Fruit fly (Drosophila melanogaster) whole organism, embryonic: ENCODE data around the gene Alp10.

Source experiments
- Abd-B ChIP-seq: fragments of 200-800 bp; sonication (Bioruptor generic); optimal IDR thresholded peaks from 2 replicates; lab custom pipeline; 2018; ENCODE audit warnings: missing biosample characterization, mild to moderate bottlenecking, missing genetic modification characterization, moderate library complexity
- Bdp1 ChIP-seq: fragments of 200-800 bp; sonication (Bioruptor generic); optimal IDR thresholded peaks from 3 replicates; lab custom pipeline; 2016; ENCODE audit warnings: missing biosample characterization, missing genetic modification characterization
- CG10543 ChIP-seq: fragments of 200-800 bp; sonication (Bioruptor generic); optimal IDR thresholded peaks from 3 replicates; lab custom pipeline; 2017; ENCODE audit warnings: missing biosample characterization, mild to moderate bottlenecking, missing genetic modification characterization, moderate library complexity
- CG11696 ChIP-seq: fragments of 200-800 bp; sonication (Bioruptor generic); IDR thresholded peaks from 2 replicates; pipeline ENCODE4 v1.3.6; 2022; ENCODE audit warnings: missing biosample characterization, missing genetic modification characterization
- CG12071 ChIP-seq: fragments of 200-800 bp; sonication (Bioruptor generic); optimal IDR thresholded peaks from 3 replicates; lab custom pipeline; 2018; ENCODE audit warnings: missing biosample characterization, mild to moderate bottlenecking, missing genetic modification characterization
- CG13775 ChIP-seq: fragments of 200-800 bp; sonication (Bioruptor generic); optimal IDR thresholded peaks from 3 replicates; lab custom pipeline; 2017; ENCODE audit warnings: missing biosample characterization, mild to moderate bottlenecking, missing genetic modification characterization
- CG13894 ChIP-seq: fragments of 200-800 bp; sonication (Bioruptor generic); optimal IDR thresholded peaks from 3 replicates; lab custom pipeline; 2018; ENCODE audit warnings: missing biosample characterization, mild to moderate bottlenecking, missing genetic modification characterization, moderate library complexity
- CG14441 ChIP-seq: fragments of 200-800 bp; sonication (Bioruptor generic); IDR thresholded peaks from 2 replicates; pipeline ENCODE4 v1.3.6; 2022; ENCODE audit warnings: missing biosample characterization, missing genetic modification characterization
- CG15479 ChIP-seq: fragments of 200-800 bp; sonication (Bioruptor generic); optimal IDR thresholded peaks from 3 replicates; lab custom pipeline; 2019; ENCODE audit warnings: missing biosample characterization, mild to moderate bottlenecking, missing genetic modification characterization, moderate library complexity
- CG18764 ChIP-seq: fragments of 200-800 bp; sonication (Bioruptor generic); optimal IDR thresholded peaks from 3 replicates; lab custom pipeline; 2016; ENCODE audit warnings: missing biosample characterization, missing genetic modification characterization
- CG30431 ChIP-seq: fragments of 200-800 bp; sonication (Bioruptor generic); optimal IDR thresholded peaks from 2 replicates; lab custom pipeline; 2017; ENCODE audit warnings: missing biosample characterization, missing genetic modification characterization
- CG3065 ChIP-seq: fragments of 200-800 bp; sonication (Bioruptor generic); optimal IDR thresholded peaks from 2 replicates; lab custom pipeline; 2016; ENCODE audit warnings: missing biosample characterization, missing genetic modification characterization
- CG32772 ChIP-seq: fragments of 200-800 bp; sonication (Bioruptor generic); IDR thresholded peaks from 2 replicates; pipeline ENCODE4 v1.3.6; 2022; ENCODE audit warnings: missing biosample characterization, missing genetic modification characterization
- CG34224 ChIP-seq: fragments of 200-800 bp; sonication (Bioruptor generic); IDR thresholded peaks from 3 replicates; pipeline ENCODE4 v1.3.6; 2022; ENCODE audit warnings: missing biosample characterization, missing genetic modification characterization; ENCODE audit not compliant: partially characterized antibody
- CG42726 ChIP-seq: fragments of 200-800 bp; sonication (Bioruptor generic); IDR thresholded peaks from 2 replicates; pipeline ENCODE4 v1.3.6; 2022; ENCODE audit warnings: missing biosample characterization, missing genetic modification characterization; ENCODE audit not compliant: partially characterized antibody
- CG4360 ChIP-seq: fragments of 200-800 bp; sonication (Bioruptor generic); IDR thresholded peaks from 2 replicates; pipeline ENCODE4 v1.3.6; 2022; ENCODE audit warnings: missing biosample characterization, missing genetic modification characterization
- CG4424 ChIP-seq: fragments of 200-800 bp; sonication (Bioruptor generic); optimal IDR thresholded peaks from 3 replicates; lab custom pipeline; 2016; ENCODE audit warnings: missing biosample characterization, missing genetic modification characterization
- CG4854 ChIP-seq: fragments of 200-800 bp; sonication (Bioruptor generic); optimal IDR thresholded peaks from 2 replicates; lab custom pipeline; 2016; ENCODE audit warnings: missing biosample characterization, missing genetic modification characterization, inconsistent platforms
- CG6272 ChIP-seq: fragments of 200-800 bp; sonication (Bioruptor generic); IDR thresholded peaks from 2 replicates; pipeline ENCODE4 v1.3.6; 2022; ENCODE audit warnings: missing biosample characterization, missing genetic modification characterization
- CG7556 ChIP-seq: fragments of 200-800 bp; sonication (Bioruptor generic); optimal IDR thresholded peaks from 2 replicates; lab custom pipeline; 2017; ENCODE audit warnings: missing biosample characterization, mild to moderate bottlenecking, missing genetic modification characterization
- CG8290 ChIP-seq, 3 experiments: fragments of 200-800 bp; sonication (Bioruptor generic); optimal IDR thresholded peaks; 2 replicates each; lab custom pipeline; 2016 to 2019; ENCODE audit warnings: missing biosample characterization in 3 of 3, missing genetic modification characterization in 3 of 3, mild to moderate bottlenecking in 2 of 3, moderate library complexity in 1 of 3
- CG9727 ChIP-seq: fragments of 200-800 bp; sonication (Bioruptor generic); optimal IDR thresholded peaks from 3 replicates; lab custom pipeline; 2017; ENCODE audit warnings: missing biosample characterization, mild to moderate bottlenecking, missing genetic modification characterization
- Dll ChIP-seq: fragments of 200-800 bp; sonication (Bioruptor generic); IDR thresholded peaks from 4 replicates; pipeline ENCODE4 v1.3.6; 2022; ENCODE audit warnings: missing biosample characterization, missing genetic modification characterization; ENCODE audit not compliant: partially characterized antibody
- E2f1 ChIP-seq: fragments of 200-800 bp; sonication (Bioruptor generic); IDR thresholded peaks from 2 replicates; pipeline ENCODE4 v1.3.6; 2022; ENCODE audit warnings: missing biosample characterization, missing genetic modification characterization
- E2f2 ChIP-seq: fragments of 200-800 bp; sonication (Bioruptor generic); IDR thresholded peaks from 2 replicates; pipeline ENCODE4 v1.3.6; 2022; ENCODE audit warnings: missing biosample characterization, missing genetic modification characterization
- Hmx ChIP-seq: fragments of 200-800 bp; sonication (Bioruptor generic); optimal IDR thresholded peaks from 2 replicates; lab custom pipeline; 2016; ENCODE audit warnings: missing biosample characterization, missing genetic modification characterization
- Lpt ChIP-seq: fragments of >200 bp; optimal IDR thresholded peaks from 2 replicates; lab custom pipeline; 2018; ENCODE audit warnings: missing biosample characterization, missing genetic modification characterization
- Mad ChIP-seq: fragments of 200-800 bp; sonication (Bioruptor generic); optimal IDR thresholded peaks from 2 replicates; lab custom pipeline; 2016; ENCODE audit warnings: missing biosample characterization, missing genetic modification characterization
- Meics ChIP-seq: fragments of 200-800 bp; sonication (Bioruptor generic); optimal IDR thresholded peaks from 2 replicates; lab custom pipeline; 2017; ENCODE audit warnings: missing biosample characterization, mild to moderate bottlenecking, missing genetic modification characterization
- Myb ChIP-seq: fragments of 200-800 bp; sonication (Bioruptor generic); optimal IDR thresholded peaks from 2 replicates; lab custom pipeline; 2016; ENCODE audit warnings: missing biosample characterization, missing genetic modification characterization
- Nf-YA ChIP-seq: fragments of 200-800 bp; sonication (Bioruptor generic); IDR thresholded peaks from 2 replicates; pipeline ENCODE4 v1.3.6; 2022; ENCODE audit warnings: missing biosample characterization, missing genetic modification characterization
- NfI ChIP-seq: fragments of 200-800 bp; sonication (Bioruptor generic); optimal IDR thresholded peaks from 3 replicates; lab custom pipeline; 2018; ENCODE audit warnings: missing biosample characterization, mild to moderate bottlenecking, missing genetic modification characterization, moderate library complexity
- Sox102F ChIP-seq: fragments of 200-800 bp; sonication (Bioruptor generic); optimal IDR thresholded peaks from 2 replicates; lab custom pipeline; 2018; ENCODE audit warnings: missing biosample characterization, mild to moderate bottlenecking, missing genetic modification characterization, moderate library complexity
- amos ChIP-seq: fragments of 200-800 bp; sonication (Bioruptor generic); IDR thresholded peaks from 2 replicates; pipeline ENCODE4 v1.3.6; 2022; ENCODE audit warnings: missing biosample characterization, missing genetic modification characterization; ENCODE audit not compliant: partially characterized antibody
- ato ChIP-seq: fragments of 200-800 bp; sonication (Bioruptor generic); IDR thresholded peaks from 2 replicates; pipeline ENCODE4 v1.3.6; 2022; ENCODE audit warnings: missing biosample characterization, missing genetic modification characterization; ENCODE audit not compliant: partially characterized antibody
- caup ChIP-seq: fragments of 200-800 bp; sonication (Bioruptor generic); optimal IDR thresholded peaks from 3 replicates; lab custom pipeline; 2017; ENCODE audit warnings: missing biosample characterization, mild to moderate bottlenecking, missing genetic modification characterization, moderate library complexity; ENCODE audit not compliant: severe bottlenecking
- croc ChIP-seq: fragments of 200-800 bp; sonication (Bioruptor generic); conservative IDR thresholded peaks from 3 replicates; pipeline ENCODE4 v1.3.6; 2022; ENCODE audit warnings: missing biosample characterization, missing genetic modification characterization
- en ChIP-seq: fragments of 200-800 bp; sonication (Bioruptor generic); optimal IDR thresholded peaks from 2 replicates; lab custom pipeline; 2016; ENCODE audit warnings: missing biosample characterization, missing genetic modification characterization
- eve ChIP-seq, 2 experiments: fragments of >200 bp; optimal IDR thresholded peaks; 2 replicates each; lab custom pipeline; 2017; ENCODE audit warnings: missing biosample characterization in 2 of 2, missing genetic modification characterization in 2 of 2
- maf-S ChIP-seq: fragments of 200-800 bp; sonication (Bioruptor generic); optimal IDR thresholded peaks from 2 replicates; lab custom pipeline; 2016; ENCODE audit warnings: missing biosample characterization, missing genetic modification characterization
- nerfin-2 ChIP-seq: fragments of 200-800 bp; sonication (Bioruptor generic); IDR thresholded peaks from 2 replicates; pipeline ENCODE4 v1.3.6; 2022; ENCODE audit warnings: missing biosample characterization, missing genetic modification characterization; ENCODE audit not compliant: partially characterized antibody
- nmo ChIP-seq: fragments of 200-800 bp; sonication (Bioruptor generic); optimal IDR thresholded peaks from 2 replicates; lab custom pipeline; 2018; ENCODE audit warnings: missing biosample characterization, mild to moderate bottlenecking, missing genetic modification characterization, moderate library complexity
- org-1 ChIP-seq: fragments of 200-800 bp; sonication (Bioruptor generic); optimal IDR thresholded peaks from 2 replicates; lab custom pipeline; 2017; ENCODE audit warnings: missing biosample characterization, missing genetic modification characterization
- pros ChIP-seq: fragments of 200-800 bp; sonication (Bioruptor generic); optimal IDR thresholded peaks from 3 replicates; lab custom pipeline; 2019; ENCODE audit warnings: missing biosample characterization, mild to moderate bottlenecking, missing genetic modification characterization, moderate library complexity
- sim ChIP-seq: fragments of 200-800 bp; sonication (Bioruptor generic); IDR thresholded peaks from 2 replicates; pipeline ENCODE4 v1.3.6; 2022; ENCODE audit warnings: missing biosample characterization, missing genetic modification characterization
- ssp ChIP-seq: fragments of 200-800 bp; sonication (Bioruptor generic); IDR thresholded peaks from 2 replicates; pipeline ENCODE4 v1.3.6; 2022; ENCODE audit warnings: missing biosample characterization, missing genetic modification characterization
- tna ChIP-seq: fragments of 200-800 bp; sonication (Bioruptor generic); IDR thresholded peaks from 2 replicates; pipeline ENCODE4 v1.3.6; 2022; ENCODE audit warnings: missing biosample characterization, missing genetic modification characterization; ENCODE audit not compliant: partially characterized antibody
- tx ChIP-seq: fragments of 200-800 bp; sonication (Bioruptor generic); optimal IDR thresholded peaks from 2 replicates; lab custom pipeline; 2016; ENCODE audit warnings: missing biosample characterization, missing genetic modification characterization
- yki ChIP-seq: fragments of >200 bp; optimal IDR thresholded peaks from 3 replicates; lab custom pipeline; 2018
- zen ChIP-seq: fragments of 200-800 bp; sonication (Bioruptor generic); optimal IDR thresholded peaks from 3 replicates; lab custom pipeline; 2018; ENCODE audit warnings: missing biosample characterization, mild to moderate bottlenecking, missing genetic modification characterization, moderate library complexity

Gene Alp10

dm6 chr3L:5611732-5612250 lies 16.7 kb upstream of the Alp10 start (continued):
- TF ChIP-seq Lpt (no peak), Dll (GFP tag; lab: Robert Waterston, UW) (no peak), CG4424 (peak; percentile 87), zen (tag; lab: Kevin White, UChicago) (peak; percentile 52), Sox102F (peak; percentile 88), en (GFP tag; lab: Kevin White, UChicago) (peak; percentile 33), CG6272 (GFP tag; lab: Robert Waterston, UW) (peak; percentile 37), CG14441 (GFP tag; lab: Robert Waterston, UW) (peak; percentile 55), nmo (GFP tag; lab: Kevin White, UChicago) (peak; percentile 88), CG11696 (GFP tag; lab: Robert Waterston, UW) (peak; percentile 93), maf-S (GFP tag; lab: Kevin White, UChicago) (no peak), CG8290 (GFP tag; optimal IDR thresholded peaks at IDR 0.05; lab: Kevin White, UChicago) (no peak), CG8290 (tag; optimal IDR thresholded peaks at IDR 0.05; lab: Kevin White, UChicago) (peak in 1 of 2 experiments; percentile 19), E2f1 (GFP tag; lab: Robert Waterston, UW) (peak; percentile 77), CG10543 (GFP tag; lab: Kevin White, UChicago) (no peak), CG34224 (no peak), nerfin-2 (no peak), NfI (GFP tag; lab: Kevin White, UChicago) (peak; percentile 59), croc (peak; percentile 78), CG42726 (no peak), CG9727 (GFP tag; lab: Kevin White, UChicago) (peak; percentile 72), caup (GFP tag; lab: Kevin White, UChicago) (peak; percentile 44), CG7556 (GFP tag; lab: Kevin White, UChicago) (peak; percentile 83), Nf-YA (GFP tag; lab: Robert Waterston, UW) (peak; percentile 66), Abd-B (GFP tag; lab: Kevin White, UChicago) (peak; percentile 63), ssp (peak; percentile 62), Mad (peak; percentile 38), yki (lab: Kevin White, UChicago) (no peak), org-1 (GFP tag; lab: Kevin White, UChicago) (peak; percentile 65), CG12071 (GFP tag; lab: Kevin White, UChicago) (no peak), CG13775 (GFP tag; lab: Kevin White, UChicago) (peak; percentile 51), CG13894 (no peak), CG18764 (GFP tag; lab: Kevin White, UChicago) (peak; percentile 57), Bdp1 (GFP tag; lab: Kevin White, UChicago) (no peak), amos (no peak), Hmx (no peak), tx (GFP tag; lab: Kevin White, UChicago) (no peak), CG15479 (GFP tag; lab: Kevin White, UChicago) (no peak), CG30431 (GFP tag; lab: Kevin White, UChicago) (peak; percentile 45), CG4360 (GFP tag; lab: Robert Waterston, UW) (0 out of 2 replicates have a peak, but pooled peaks have one; percentile 25), tna (GFP tag; lab: Robert Waterston, UW) (no peak), ato (GFP tag; lab: Robert Waterston, UW) (no peak), CG4854 (GFP tag; lab: Kevin White, UChicago) (peak; percentile 49), Myb (no peak), pros (GFP tag; lab: Kevin White, UChicago) (peak; percentile 74), sim (GFP tag; lab: Robert Waterston, UW) (no peak), eve (GFP tag; optimal IDR thresholded peaks at IDR 0.05; lab: Kevin White, UChicago) (peak in 1 of 2 experiments; percentile 94), CG3065 (GFP tag; lab: Kevin White, UChicago) (peak; percentile 46), Meics (GFP tag; lab: Kevin White, UChicago) (peak; percentile 60), CG32772 (peak; percentile 43; the same call in 1 of the 2 replicates), E2f2 (GFP tag; lab: Robert Waterston, UW) (no peak; the same call in 1 of the 2 replicates)
